Worm (Caenorhabditis elegans): ENCODE measurements around the gene T22B7.3.

DNA sequence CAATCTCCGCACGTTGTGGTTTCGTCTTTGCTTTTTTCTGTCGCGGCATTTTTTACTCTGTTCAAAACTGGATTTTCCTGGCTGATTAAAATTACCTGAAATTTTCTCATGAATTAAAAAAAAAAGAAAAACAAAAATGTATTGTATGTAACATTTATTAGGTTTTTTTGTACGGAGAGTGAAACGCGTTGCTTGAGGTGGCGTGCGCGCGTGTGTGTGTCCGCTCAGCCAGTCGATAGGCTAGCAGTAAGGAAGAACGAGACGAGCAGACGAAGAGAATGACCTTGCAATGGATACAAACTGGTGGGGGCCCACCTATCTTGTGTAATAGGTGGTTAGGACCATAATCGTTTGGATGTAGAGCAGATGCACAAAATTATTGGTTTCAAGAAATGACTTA, 5.9 kb upstream of the T22B7.3 start, which contains the start of gene T22B7.4:
- TF ChIP-seq F13H6.1 (tag; optimal IDR thresholded peaks at IDR 0.05) (no peak), nhr-6 (tag; optimal IDR thresholded peaks at IDR 0.05) (no peak), aly-2 (tag; optimal IDR thresholded peaks at IDR 0.05) (no peak), nhr-10 (tag; optimal IDR thresholded peaks at IDR 0.05) (no peak), egl-27 (tag; optimal IDR thresholded peaks at IDR 0.05) (no peak), nhr-23 (tag; optimal IDR thresholded peaks at IDR 0.05) (no peak), unc-55 (GFP tag; optimal IDR thresholded peaks at IDR 0.05) (no peak), unc-39 (tag; optimal IDR thresholded peaks at IDR 0.05) (no peak), lin-11 (tag; optimal IDR thresholded peaks at IDR 0.05) (no peak), zag-1 (tag; optimal IDR thresholded peaks at IDR 0.05) (no peak), fos-1 (tag; optimal IDR thresholded peaks at IDR 0.05) (no peak), ztf-11 (tag; optimal IDR thresholded peaks at IDR 0.05) (no peak), lin-39 (tag; optimal IDR thresholded peaks at IDR 0.05) (no peak)
